Worm (Caenorhabditis elegans): Measurements from ENCODE around the gene srw-98.

DNA sequence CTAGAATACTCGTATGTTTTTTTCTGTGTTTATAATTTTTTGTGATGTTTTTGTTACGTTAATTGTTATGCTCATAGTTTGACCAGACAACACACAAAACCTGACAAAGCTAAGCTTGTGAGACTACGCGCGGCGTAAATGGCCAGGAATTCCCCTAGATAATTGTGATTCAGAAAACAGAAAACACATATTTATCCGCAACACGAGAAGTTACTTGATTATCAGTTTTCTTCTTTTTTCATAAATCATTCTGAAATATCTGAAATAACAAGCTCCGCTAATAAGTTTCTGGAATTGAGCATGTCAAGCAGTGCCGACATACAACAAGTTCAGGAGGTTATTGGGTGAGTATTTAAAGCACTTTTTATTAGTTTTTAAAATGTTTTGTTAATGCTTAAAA lies 32.8 kb upstream of the srw-98 start, which contains the start of gene srw-100:
- TF ChIP-seq unc-86 (tag; optimal IDR thresholded peaks at IDR 0.05) (no peak), fkh-8 (tag; optimal IDR thresholded peaks at IDR 0.05) (no peak), zag-1 (tag; optimal IDR thresholded peaks at IDR 0.05) (no peak), lin-35 (GFP tag; optimal IDR thresholded peaks at IDR 0.05) (no peak), isw-1 (GFP tag; IDR thresholded peaks at IDR 0.05) (no peak), rnt-1 (tag; optimal IDR thresholded peaks at IDR 0.05) (no peak), mep-1 (tag; optimal IDR thresholded peaks at IDR 0.05) (no peak), egl-27 (tag; optimal IDR thresholded peaks at IDR 0.05) (no peak), pag-3 (tag; optimal IDR thresholded peaks at IDR 0.05; ENCODE audit: borderline replicate concordance, insufficient read depth) (no peak), pqm-1 (tag; optimal IDR thresholded peaks at IDR 0.05) (no peak), elt-3 (tag; optimal IDR thresholded peaks at IDR 0.05) (no peak), aly-2 (tag; optimal IDR thresholded peaks at IDR 0.05) (no peak), snpc-4 (tag; optimal IDR thresholded peaks at IDR 0.05) (no peak)

Measured in whole organism, L1 larva.